Worm (Caenorhabditis elegans) whole organism, L1 larva: ENCODE results near the gene F23A7.3.

Experiments
- C04F5.9 ChIP-seq: sonication (generic microtip); optimal IDR thresholded peaks from 2 replicates; lab custom pipeline; 2016; ENCODE audit warnings: missing genetic modification characterization, missing compliant biosample characterization
- Y116A8C.19 ChIP-seq: sonication (generic microtip); optimal IDR thresholded peaks from 2 replicates; lab custom pipeline; 2016; ENCODE audit warnings: missing compliant biosample characterization, missing genetic modification characterization, borderline replicate concordance
- aha-1 ChIP-seq: fragments of 150-350 bp; optimal IDR thresholded peaks from 2 replicates; lab custom pipeline; 2014; ENCODE audit warnings: missing biosample characterization, missing genetic modification characterization
- alr-1 ChIP-seq: fragments of 200-800 bp; sonication (Bioruptor generic); optimal IDR thresholded peaks from 2 replicates; lab custom pipeline; 2018; ENCODE audit warnings: borderline replicate concordance, mild to moderate bottlenecking, missing genetic modification characterization, missing compliant biosample characterization
- ama-1 ChIP-seq: fragments of 150-350 bp; optimal IDR thresholded peaks from 2 replicates; lab custom pipeline; 2014
- blmp-1 ChIP-seq: fragments of 150-350 bp; optimal IDR thresholded peaks from 2 replicates; lab custom pipeline; 2014; ENCODE audit warnings: missing biosample characterization, missing genetic modification characterization
- ceh-63 ChIP-seq: fragments of 200-800 bp; sonication (Bioruptor generic); optimal IDR thresholded peaks from 2 replicates; lab custom pipeline; 2018; ENCODE audit warnings: mild to moderate bottlenecking, missing genetic modification characterization, missing compliant biosample characterization
- ceh-82 ChIP-seq, 3 experiments: fragments of 150-350 bp in 1 of 3; sonication (generic microtip) in 2 of 3; optimal IDR thresholded peaks; 2 replicates each; lab custom pipeline; 2014 to 2017; ENCODE audit warnings: missing biosample characterization in 3 of 3, missing genetic modification characterization in 3 of 3
- ceh-90 ChIP-seq: sonication (generic microtip); optimal IDR thresholded peaks from 2 replicates; lab custom pipeline; 2016; ENCODE audit warnings: missing genetic modification characterization, missing compliant biosample characterization
- ces-1 ChIP-seq: fragments of 150-350 bp; optimal IDR thresholded peaks from 2 replicates; lab custom pipeline; 2014; ENCODE audit warnings: missing biosample characterization, missing genetic modification reagents, missing genetic modification characterization
- dsc-1 ChIP-seq: sonication (generic microtip); optimal IDR thresholded peaks from 2 replicates; lab custom pipeline; 2016; ENCODE audit warnings: mild to moderate bottlenecking, missing genetic modification characterization, missing compliant biosample characterization
- elt-2 ChIP-seq: sonication (generic microtip); optimal IDR thresholded peaks from 2 replicates; lab custom pipeline; 2016; ENCODE audit warnings: missing genetic modification characterization, mild to moderate bottlenecking, inconsistent platforms, missing compliant biosample characterization, missing genetic modification reagents
- elt-3 ChIP-seq, 6 experiments: fragments of 150-350 bp in 1 of 6; sonication (generic microtip); optimal IDR thresholded peaks; 2 replicates each; lab custom pipeline; 2017 to 2018; ENCODE audit warnings: missing biosample characterization in 6 of 6, missing genetic modification characterization in 6 of 6, inconsistent platforms in 1 of 6
- fkh-10 ChIP-seq: sonication (generic microtip); optimal IDR thresholded peaks from 2 replicates; lab custom pipeline; 2017; ENCODE audit warnings: missing biosample characterization, missing genetic modification reagents, missing genetic modification characterization
- fkh-8 ChIP-seq: sonication (generic microtip); optimal IDR thresholded peaks from 2 replicates; lab custom pipeline; 2016; ENCODE audit warnings: mild to moderate bottlenecking, missing genetic modification characterization, missing compliant biosample characterization
- fos-1 ChIP-seq: fragments of 150-350 bp; optimal IDR thresholded peaks from 2 replicates; lab custom pipeline; 2014; ENCODE audit warnings: missing biosample characterization, missing genetic modification characterization
- hlh-4 ChIP-seq: sonication (generic microtip); optimal IDR thresholded peaks from 2 replicates; lab custom pipeline; 2016; ENCODE audit warnings: mild to moderate bottlenecking, missing genetic modification characterization, missing compliant biosample characterization
- hpl-2 ChIP-seq: fragments of 150-350 bp; optimal IDR thresholded peaks from 2 replicates; lab custom pipeline; 2014; ENCODE audit warnings: missing biosample characterization, missing genetic modification reagents, missing genetic modification characterization
- irx-1 ChIP-seq: sonication (generic microtip); optimal IDR thresholded peaks from 2 replicates; lab custom pipeline; 2016; ENCODE audit warnings: missing genetic modification characterization, missing compliant biosample characterization
- lin-14 ChIP-seq: fragments of 200-800 bp; sonication (Bioruptor generic); optimal IDR thresholded peaks from 2 replicates; lab custom pipeline; 2018; ENCODE audit warnings: mild to moderate bottlenecking, missing genetic modification characterization, moderate library complexity, missing compliant biosample characterization
- lin-15B ChIP-seq: fragments of 150-350 bp; sonication (generic microtip); optimal IDR thresholded peaks from 3 replicates; lab custom pipeline; 2014; ENCODE audit warnings: missing biosample characterization, missing genetic modification characterization
- lin-35 ChIP-seq, 2 experiments: fragments of 150-350 bp; optimal IDR thresholded peaks; 2 replicates each; lab custom pipeline; 2014; ENCODE audit warnings: missing biosample characterization in 2 of 2, missing genetic modification characterization in 2 of 2, missing genetic modification reagents in 2 of 2
- lsy-2 ChIP-seq, 2 experiments: fragments of 150-350 bp; optimal IDR thresholded peaks; 2 replicates each; lab custom pipeline; 2014; ENCODE audit warnings: missing biosample characterization in 2 of 2, missing genetic modification characterization in 2 of 2
- mdl-1 ChIP-seq, 2 experiments: fragments of 150-350 bp; optimal IDR thresholded peaks; 2 replicates each; lab custom pipeline; 2014 to 2017; ENCODE audit warnings: missing biosample characterization in 2 of 2, missing genetic modification characterization in 2 of 2, inconsistent platforms in 1 of 2
- mep-1 ChIP-seq: fragments of 150-350 bp; optimal IDR thresholded peaks from 2 replicates; lab custom pipeline; 2014; ENCODE audit warnings: missing biosample characterization, missing genetic modification characterization
- nhr-12 ChIP-seq: sonication (generic microtip); optimal IDR thresholded peaks from 2 replicates; lab custom pipeline; 2017; ENCODE audit warnings: missing biosample characterization, missing genetic modification characterization
- nhr-19 ChIP-seq: fragments of 200-800 bp; sonication (Bioruptor generic); conservative IDR thresholded peaks from 2 replicates; pipeline ENCODE4 v1.3.6; 2022; ENCODE audit warnings: missing genetic modification characterization, missing compliant biosample characterization
- nhr-20 ChIP-seq: sonication (generic microtip); optimal IDR thresholded peaks from 2 replicates; lab custom pipeline; 2016; ENCODE audit warnings: mild to moderate bottlenecking, missing genetic modification characterization, missing compliant biosample characterization
- nhr-28 ChIP-seq: fragments of 150-350 bp; optimal IDR thresholded peaks from 2 replicates; lab custom pipeline; 2014; ENCODE audit warnings: missing biosample characterization, missing genetic modification characterization
- nhr-71 ChIP-seq: sonication (generic microtip); optimal IDR thresholded peaks from 2 replicates; lab custom pipeline; 2016; ENCODE audit warnings: mild to moderate bottlenecking, missing genetic modification characterization, moderate library complexity, missing compliant biosample characterization
- nhr-76 ChIP-seq: sonication (generic microtip); optimal IDR thresholded peaks from 2 replicates; lab custom pipeline; 2017; ENCODE audit warnings: missing biosample characterization, missing genetic modification characterization
- nhr-77 ChIP-seq: fragments of 150-350 bp; optimal IDR thresholded peaks from 2 replicates; lab custom pipeline; 2014; ENCODE audit warnings: missing biosample characterization, missing genetic modification characterization
- nhr-85 ChIP-seq: sonication (generic microtip); peaks from one replicate; lab custom pipeline; 2016; ENCODE audit warnings: missing genetic modification characterization, inconsistent platforms, missing compliant biosample characterization
- nhr-90 ChIP-seq: sonication (generic microtip); optimal IDR thresholded peaks from 2 replicates; lab custom pipeline; 2016; ENCODE audit warnings: mild to moderate bottlenecking, missing genetic modification characterization, missing compliant biosample characterization; ENCODE audit not compliant: poor library complexity
- pag-3 ChIP-seq: sonication (generic microtip); optimal IDR thresholded peaks from 2 replicates; lab custom pipeline; 2017; ENCODE audit warnings: missing genetic modification characterization, mild to moderate bottlenecking, missing compliant biosample characterization, antibody characterized with exemption, borderline replicate concordance; ENCODE audit not compliant: insufficient read depth
- pax-3 ChIP-seq: fragments of 200-800 bp; sonication (Bioruptor generic); optimal IDR thresholded peaks from 2 replicates; lab custom pipeline; 2018; ENCODE audit warnings: mild to moderate bottlenecking, missing genetic modification characterization, moderate library complexity, missing compliant biosample characterization
- pqm-1 ChIP-seq: sonication (generic microtip); optimal IDR thresholded peaks from 3 replicates; lab custom pipeline; 2017; ENCODE audit warnings: missing biosample characterization, missing genetic modification characterization
- snu-23 ChIP-seq: sonication (generic microtip); optimal IDR thresholded peaks from 2 replicates; lab custom pipeline; 2016; ENCODE audit warnings: missing genetic modification characterization, missing compliant biosample characterization
- sptf-1 ChIP-seq: fragments of 150-350 bp; optimal IDR thresholded peaks from 2 replicates; lab custom pipeline; 2014; ENCODE audit warnings: missing biosample characterization, missing genetic modification characterization
- unc-130 ChIP-seq: fragments of 150-350 bp; optimal IDR thresholded peaks from 2 replicates; lab custom pipeline; 2017; ENCODE audit warnings: missing biosample characterization, missing genetic modification characterization, inconsistent platforms
- unc-98 ChIP-seq: fragments of 200-800 bp; sonication (Bioruptor generic); IDR thresholded peaks from 2 replicates; pipeline ENCODE4 v1.3.6; 2022; ENCODE audit warnings: missing genetic modification characterization, missing compliant biosample characterization
- zag-1 ChIP-seq: fragments of 150-350 bp; optimal IDR thresholded peaks from 2 replicates; lab custom pipeline; 2014; ENCODE audit warnings: missing biosample characterization, missing genetic modification characterization
- zip-4 ChIP-seq: fragments of 200-800 bp; sonication (Bioruptor generic); optimal IDR thresholded peaks from 2 replicates; lab custom pipeline; 2018; ENCODE audit warnings: mild to moderate bottlenecking, missing genetic modification characterization, moderate library complexity, missing compliant biosample characterization
- ztf-11 ChIP-seq, 2 experiments: sonication (generic microtip); optimal IDR thresholded peaks; 2 replicates each; lab custom pipeline; 2016 to 2017; ENCODE audit warnings: missing genetic modification characterization in 2 of 2, missing biosample characterization in 1 of 2, missing compliant biosample characterization in 1 of 2

F23A7.3 gene

DNA sequence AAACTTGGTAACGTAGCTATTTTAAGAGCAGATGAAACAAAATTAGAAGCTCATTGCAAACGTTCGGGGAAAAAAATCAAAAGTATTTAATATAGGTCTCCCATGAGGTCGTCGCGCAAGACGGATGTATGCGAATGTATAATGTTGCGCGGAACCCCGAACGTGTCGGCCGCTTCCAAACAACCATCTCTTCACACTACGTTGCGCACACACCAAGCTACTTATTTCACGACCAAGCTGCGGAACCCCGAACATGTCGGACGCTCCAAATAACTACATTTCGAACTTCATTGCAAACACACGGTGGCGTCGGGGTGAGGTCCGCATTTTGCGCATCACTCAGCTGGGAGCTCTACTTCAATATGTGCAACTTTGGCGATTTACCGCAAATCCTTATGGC, 38.7 kb downstream of the F23A7.3 start:
- TF ChIP-seq ceh-82 (tag; optimal IDR thresholded peaks at IDR 0.05; lab: Kevin White, UChicago) (no peak), fos-1 (tag; lab: Kevin White, UChicago) (no peak), elt-3 (tag; optimal IDR thresholded peaks at IDR 0.05; lab: Kevin White, UChicago) (no peak), hlh-4 (no peak), aha-1 (tag; lab: Kevin White, UChicago) (no peak), nhr-19 (GFP tag; lab: Robert Waterston, UW) (no peak), fkh-10 (no peak), hpl-2 (no peak), lsy-2 (tag; optimal IDR thresholded peaks at IDR 0.05; lab: Kevin White, UChicago) (no peak), ceh-90 (tag; lab: Kevin White, UChicago) (no peak)

DNA sequence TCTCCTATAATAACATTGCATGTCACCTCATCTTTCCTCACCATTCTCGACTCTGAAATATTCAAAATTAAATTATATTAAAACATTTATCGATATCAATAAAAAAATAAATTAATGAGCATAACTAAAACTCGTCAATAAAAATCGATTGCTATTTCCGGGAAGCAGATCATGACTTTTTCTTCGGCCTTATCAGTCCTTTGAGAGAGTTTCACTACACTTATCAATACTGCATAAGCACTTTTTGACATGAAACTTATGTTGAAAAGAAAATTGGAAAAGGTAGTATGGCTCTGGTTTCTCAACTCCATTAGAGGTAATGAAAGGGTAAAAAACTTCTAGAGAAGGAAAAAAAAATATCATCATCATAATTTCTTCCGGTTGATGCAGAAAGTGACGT, 40.3 kb downstream of the F23A7.3 start:
- TF ChIP-seq zag-1 (tag; lab: Kevin White, UChicago) = no peak
- TF ChIP-seq elt-2 (tag; lab: Kevin White, UChicago) = peak; percentile 43
- TF ChIP-seq, all 84 proteins: peak for 1

DNA sequence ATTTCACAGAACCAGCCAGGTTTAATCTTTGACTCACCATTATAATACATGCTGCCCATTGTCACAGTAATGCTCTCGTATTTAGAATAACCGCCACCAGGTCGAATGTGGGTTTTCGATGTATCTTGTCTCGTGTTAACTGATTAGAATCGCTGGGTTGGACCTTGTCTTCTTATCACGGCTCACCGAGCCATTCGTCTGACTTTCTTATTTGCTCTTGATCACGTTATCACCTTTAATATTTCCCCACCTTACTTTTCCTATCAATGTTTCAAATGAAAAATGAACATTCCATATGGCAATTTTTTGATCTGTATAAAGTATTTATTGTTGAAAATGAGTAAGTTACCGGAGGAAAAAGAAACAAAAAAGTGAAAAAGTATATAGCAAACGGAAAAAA, 42.2 kb downstream of the F23A7.3 start, which contains the start of gene sgk-1:
sgk-1 (minus strand) TSS at position 130 of the 400 bp plus-strand sequence.
- peak; percentile 9 for TF ChIP-seq nhr-71 (tag; lab: Kevin White, UChicago)
- TF ChIP-seq ces-1 (GFP tag; lab: Kevin White, UChicago) = no peak
- no peak for TF ChIP-seq mdl-1 (tag; optimal IDR thresholded peaks at IDR 0.05; lab: Kevin White, UChicago)
- TF ChIP-seq Y116A8C.19 = no peak
- no peak for TF ChIP-seq ama-1 (lab: Kevin White, UChicago)
- TF ChIP-seq nhr-77 (tag; lab: Kevin White, UChicago) = no peak
- TF ChIP-seq mep-1 (tag; lab: Kevin White, UChicago) = no peak
- peak; percentile 7 for TF ChIP-seq nhr-90 (tag; lab: Kevin White, UChicago)
- no peak for TF ChIP-seq hpl-2
- no peak for TF ChIP-seq nhr-28 (tag; lab: Kevin White, UChicago)
- TF ChIP-seq elt-2 (tag; lab: Kevin White, UChicago) = peak; percentile 40
- no peak for TF ChIP-seq lsy-2 (tag; optimal IDR thresholded peaks at IDR 0.05; lab: Kevin White, UChicago)
- no peak for TF ChIP-seq C04F5.9 (tag; lab: Kevin White, UChicago)
- no peak for TF ChIP-seq pax-3 (tag; lab: Kevin White, UChicago)
- peak in 1 of 2 experiments; percentile 13 for TF ChIP-seq lin-35 (GFP tag; optimal IDR thresholded peaks at IDR 0.05; lab: Kevin White, UChicago)
- no peak for TF ChIP-seq fkh-8 (tag; lab: Kevin White, UChicago)
- no peak for TF ChIP-seq snu-23
- TF ChIP-seq aha-1 (tag; lab: Kevin White, UChicago) = no peak
- TF ChIP-seq lin-15B = no peak
- TF ChIP-seq elt-3 (tag; optimal IDR thresholded peaks at IDR 0.05; lab: Kevin White, UChicago) = no peak
- TF ChIP-seq ztf-11 (tag; optimal IDR thresholded peaks at IDR 0.05; lab: Kevin White, UChicago) = no peak

DNA sequence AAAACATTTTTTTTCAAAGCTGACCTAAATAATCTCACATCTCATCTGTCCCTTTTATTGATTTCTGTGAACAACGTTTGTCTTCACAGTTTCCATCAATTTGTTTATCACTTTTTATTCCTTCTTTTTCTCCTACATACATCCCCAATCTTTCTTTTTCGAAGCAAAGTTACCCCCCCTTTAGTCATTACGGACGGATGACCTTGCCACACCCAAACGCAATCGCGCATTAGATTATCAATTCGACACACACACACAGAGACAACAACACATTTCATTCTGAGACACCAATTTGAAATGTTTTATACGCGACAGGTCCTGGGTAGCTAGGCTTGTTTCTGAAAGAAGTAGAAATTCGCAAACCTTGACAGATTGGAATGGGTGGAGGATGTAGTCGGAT, 43.5 kb downstream of the F23A7.3 start:
- peak; percentile 61 for TF ChIP-seq mep-1 (tag; lab: Kevin White, UChicago)
- TF ChIP-seq lin-35 (GFP tag; optimal IDR thresholded peaks at IDR 0.05; lab: Kevin White, UChicago) = peak in 1 of 2 experiments; percentile 10
- peak; percentile 36 for TF ChIP-seq nhr-71 (tag; lab: Kevin White, UChicago)
- no peak for TF ChIP-seq nhr-77 (tag; lab: Kevin White, UChicago)
- TF ChIP-seq hlh-4 = no peak
- no peak for TF ChIP-seq fos-1 (tag; lab: Kevin White, UChicago)
- no peak for TF ChIP-seq zip-4 (GFP tag; lab: Kevin White, UChicago)
- peak; percentile 27 for TF ChIP-seq nhr-20 (tag; lab: Kevin White, UChicago)
- TF ChIP-seq snu-23 = peak; percentile 45
- peak in 1 of 2 experiments; percentile 6 for TF ChIP-seq lsy-2 (tag; optimal IDR thresholded peaks at IDR 0.05; lab: Kevin White, UChicago)
- TF ChIP-seq elt-3 (tag; optimal IDR thresholded peaks at IDR 0.05; lab: Kevin White, UChicago) = peak in 4 of 6 experiments; percentile 25 to 80 (median 64)
- peak; percentile 89 for TF ChIP-seq nhr-85 (tag; lab: Kevin White, UChicago)
- no peak for TF ChIP-seq pag-3 (tag; lab: Kevin White, UChicago)
- peak; percentile 6 for TF ChIP-seq unc-130 (tag; lab: Kevin White, UChicago)
- TF ChIP-seq lin-14 (GFP tag; lab: Kevin White, UChicago) = peak; percentile 80
- TF ChIP-seq nhr-76 (tag; lab: Kevin White, UChicago) = no peak
- TF ChIP-seq sptf-1 (tag; lab: Kevin White, UChicago) = no peak
- TF ChIP-seq alr-1 = no peak
- no peak for TF ChIP-seq dsc-1 (tag; lab: Kevin White, UChicago)
- TF ChIP-seq unc-98 (GFP tag; lab: Robert Waterston, UW) = no peak
- peak; percentile 80 for TF ChIP-seq blmp-1 (tag; lab: Kevin White, UChicago)
- TF ChIP-seq nhr-19 (GFP tag; lab: Robert Waterston, UW) = 0 out of 2 replicates have a peak, but pooled peaks have one; percentile 15
- no peak for TF ChIP-seq pqm-1 (tag; lab: Kevin White, UChicago)
- no peak for TF ChIP-seq irx-1 (tag; lab: Kevin White, UChicago)
- peak; percentile 53 for TF ChIP-seq nhr-90 (tag; lab: Kevin White, UChicago)
- TF ChIP-seq ama-1 (lab: Kevin White, UChicago) = no peak
- no peak for TF ChIP-seq fkh-10
- no peak for TF ChIP-seq nhr-12
- no peak for TF ChIP-seq C04F5.9 (tag; lab: Kevin White, UChicago)
- no peak for TF ChIP-seq ceh-63 (GFP tag; lab: Kevin White, UChicago)
